Fruit fly (Drosophila melanogaster) whole organism, embryonic: ENCODE results near the gene Kaz1-ORFB.

Experiments used
- CG10274 ChIP-seq: fragments of 200-800 bp; sonication (Bioruptor generic); optimal IDR thresholded peaks from 3 replicates; lab custom pipeline; 2017; ENCODE audit warnings: missing biosample characterization, mild to moderate bottlenecking, missing genetic modification characterization
- CG11560 ChIP-seq: fragments of 200-800 bp; sonication (Bioruptor generic); IDR thresholded peaks from 3 replicates; pipeline ENCODE4 v1.3.6; 2022; ENCODE audit warnings: missing biosample characterization, missing genetic modification characterization
- CG11696 ChIP-seq: fragments of 200-800 bp; sonication (Bioruptor generic); IDR thresholded peaks from 2 replicates; pipeline ENCODE4 v1.3.6; 2022; ENCODE audit warnings: missing biosample characterization, missing genetic modification characterization
- CG11723 ChIP-seq: fragments of 200-800 bp; sonication (Bioruptor generic); optimal IDR thresholded peaks from 2 replicates; lab custom pipeline; 2017; ENCODE audit warnings: missing biosample characterization, mild to moderate bottlenecking, missing genetic modification characterization
- CG12071 ChIP-seq: fragments of 200-800 bp; sonication (Bioruptor generic); optimal IDR thresholded peaks from 3 replicates; lab custom pipeline; 2018; ENCODE audit warnings: missing biosample characterization, mild to moderate bottlenecking, missing genetic modification characterization
- CG12659 ChIP-seq: fragments of 200-800 bp; sonication (Bioruptor generic); optimal IDR thresholded peaks from 3 replicates; lab custom pipeline; 2017; ENCODE audit warnings: mild to moderate bottlenecking, missing biosample characterization, missing genetic modification reagents, missing genetic modification characterization
- CG16863 ChIP-seq: fragments of 200-800 bp; sonication (Bioruptor generic); optimal IDR thresholded peaks from 3 replicates; lab custom pipeline; 2016; ENCODE audit warnings: missing biosample characterization, missing genetic modification characterization
- CG17186 ChIP-seq: fragments of 200-800 bp; sonication (Bioruptor generic); optimal IDR thresholded peaks from 3 replicates; lab custom pipeline; 2017; ENCODE audit warnings: missing biosample characterization, missing genetic modification reagents, missing genetic modification characterization
- CG17568 ChIP-seq: fragments of 200-800 bp; sonication (Bioruptor generic); optimal IDR thresholded peaks from 2 replicates; lab custom pipeline; 2018; ENCODE audit warnings: missing biosample characterization, mild to moderate bottlenecking, missing genetic modification characterization, moderate library complexity
- CG30403 ChIP-seq: fragments of 200-800 bp; sonication (Bioruptor generic); optimal IDR thresholded peaks from 3 replicates; lab custom pipeline; 2016; ENCODE audit warnings: missing biosample characterization, missing genetic modification characterization
- CG6683 ChIP-seq: fragments of 200-800 bp; sonication (Bioruptor generic); optimal IDR thresholded peaks from 2 replicates; lab custom pipeline; 2017; ENCODE audit warnings: missing biosample characterization, mild to moderate bottlenecking, missing genetic modification characterization, missing genetic modification reagents
- CG8290 ChIP-seq, 3 experiments: fragments of 200-800 bp; sonication (Bioruptor generic); optimal IDR thresholded peaks; 2 replicates each; lab custom pipeline; 2016 to 2019; ENCODE audit warnings: missing biosample characterization in 3 of 3, missing genetic modification characterization in 3 of 3, mild to moderate bottlenecking in 2 of 3, moderate library complexity in 1 of 3
- CG8478 ChIP-seq: fragments of >200 bp; optimal IDR thresholded peaks from 2 replicates; lab custom pipeline; 2018
- CG8944 ChIP-seq: fragments of 200-800 bp; sonication (Bioruptor generic); optimal IDR thresholded peaks from 3 replicates; lab custom pipeline; 2016; ENCODE audit warnings: missing biosample characterization, missing genetic modification characterization
- Dbx ChIP-seq: fragments of 200-800 bp; sonication (Bioruptor generic); IDR thresholded peaks from 3 replicates; pipeline ENCODE4 v1.3.6; 2022; ENCODE audit warnings: missing biosample characterization, missing genetic modification characterization
- Dip2 ChIP-seq: fragments of 200-800 bp; sonication (Bioruptor generic); IDR thresholded peaks from 2 replicates; pipeline ENCODE4 v1.3.6; 2022; ENCODE audit warnings: missing biosample characterization, missing genetic modification characterization
- Doc2 ChIP-seq: fragments of 200-800 bp; sonication (Bioruptor generic); IDR thresholded peaks from 2 replicates; pipeline ENCODE4 v1.3.6; 2022; ENCODE audit warnings: missing biosample characterization, missing genetic modification characterization
- Dref ChIP-seq: fragments of 200-800 bp; sonication (Bioruptor generic); IDR thresholded peaks from 2 replicates; pipeline ENCODE4 v1.3.6; 2022; ENCODE audit warnings: missing biosample characterization, missing genetic modification characterization
- Ets65A ChIP-seq: fragments of 200-800 bp; sonication (Bioruptor generic); peaks from one replicate; lab custom pipeline; 2016; ENCODE audit warnings: missing biosample characterization, missing genetic modification characterization
- Gug ChIP-seq: fragments of 200-800 bp; sonication (Bioruptor generic); IDR thresholded peaks from 4 replicates; pipeline ENCODE4 v1.3.6; 2022; ENCODE audit warnings: missing biosample characterization, missing genetic modification characterization
- H2.0 ChIP-seq: fragments of 200-800 bp; sonication (Bioruptor generic); IDR thresholded peaks from 2 replicates; pipeline ENCODE4 v1.3.6; 2022; ENCODE audit warnings: missing biosample characterization, missing genetic modification characterization
- HLH4C ChIP-seq: fragments of 200-800 bp; sonication (Bioruptor generic); IDR thresholded peaks from 3 replicates; pipeline ENCODE4 v1.3.6; 2022; ENCODE audit warnings: missing biosample characterization, missing genetic modification characterization; ENCODE audit not compliant: partially characterized antibody
- HLHmδ ChIP-seq: fragments of 200-800 bp; sonication (Bioruptor generic); optimal IDR thresholded peaks from 2 replicates; lab custom pipeline; 2018; ENCODE audit warnings: missing biosample characterization, mild to moderate bottlenecking, missing genetic modification characterization, moderate library complexity
- Myb ChIP-seq: fragments of 200-800 bp; sonication (Bioruptor generic); optimal IDR thresholded peaks from 2 replicates; lab custom pipeline; 2016; ENCODE audit warnings: missing biosample characterization, missing genetic modification characterization
- Opbp ChIP-seq: fragments of 200-800 bp; sonication (Bioruptor generic); IDR thresholded peaks from 3 replicates; pipeline ENCODE4 v1.3.6; 2022; ENCODE audit warnings: missing biosample characterization, missing genetic modification characterization; ENCODE audit not compliant: partially characterized antibody
- PHDP ChIP-seq: fragments of 200-800 bp; sonication (Bioruptor generic); optimal IDR thresholded peaks from 3 replicates; lab custom pipeline; 2018; ENCODE audit warnings: missing biosample characterization, mild to moderate bottlenecking, missing genetic modification characterization, moderate library complexity
- Ptx1 ChIP-seq: fragments of 200-800 bp; sonication (Bioruptor generic); IDR thresholded peaks from 2 replicates; pipeline ENCODE4 v1.3.6; 2022; ENCODE audit warnings: missing biosample characterization, missing genetic modification characterization
- Ravus ChIP-seq: fragments of 200-800 bp; sonication (Bioruptor generic); IDR thresholded peaks from 2 replicates; pipeline ENCODE4 v1.3.6; 2022; ENCODE audit warnings: missing biosample characterization, missing genetic modification characterization
- Sry-δ ChIP-seq: fragments of 200-800 bp; sonication (Bioruptor generic); optimal IDR thresholded peaks from 2 replicates; lab custom pipeline; 2016; ENCODE audit warnings: missing biosample characterization, missing genetic modification characterization
- YL-1 ChIP-seq: fragments of 200-800 bp; sonication (Bioruptor generic); optimal IDR thresholded peaks from 3 replicates; lab custom pipeline; 2017; ENCODE audit warnings: missing biosample characterization, mild to moderate bottlenecking, missing genetic modification characterization
- ap ChIP-seq: fragments of 200-800 bp; sonication (Bioruptor generic); IDR thresholded peaks from 2 replicates; pipeline ENCODE4 v1.3.6; 2022; ENCODE audit warnings: missing biosample characterization, missing genetic modification characterization
- bab2 ChIP-seq: fragments of 200-800 bp; sonication (Bioruptor generic); optimal IDR thresholded peaks from 2 replicates; lab custom pipeline; 2016; ENCODE audit warnings: missing biosample characterization, missing genetic modification characterization
- btn ChIP-seq: fragments of 200-800 bp; sonication (Bioruptor generic); optimal IDR thresholded peaks from 2 replicates; lab custom pipeline; 2016; ENCODE audit warnings: missing biosample characterization, missing genetic modification characterization
- chif ChIP-seq, 2 experiments: fragments of 200-800 bp; sonication (Bioruptor generic); optimal IDR thresholded peaks; 3 replicates each; lab custom pipeline; 2016; ENCODE audit warnings: missing biosample characterization in 2 of 2, missing genetic modification characterization in 2 of 2
- cwo ChIP-seq: fragments of 200-800 bp; sonication (Bioruptor generic); optimal IDR thresholded peaks from 3 replicates; lab custom pipeline; 2017; ENCODE audit warnings: missing biosample characterization, missing genetic modification characterization, mild to moderate bottlenecking, moderate library complexity, missing genetic modification reagents
- dimm ChIP-seq: fragments of 200-800 bp; sonication (Bioruptor generic); IDR thresholded peaks from 2 replicates; pipeline ENCODE4 v1.3.6; 2022; ENCODE audit warnings: missing biosample characterization, missing genetic modification characterization
- gcm2 ChIP-seq: fragments of 200-800 bp; sonication (Bioruptor generic); optimal IDR thresholded peaks from 2 replicates; lab custom pipeline; 2016; ENCODE audit warnings: missing biosample characterization, missing genetic modification characterization
- grau ChIP-seq: fragments of 200-800 bp; optimal IDR thresholded peaks from 3 replicates; lab custom pipeline; 2019; ENCODE audit warnings: missing biosample characterization, mild to moderate bottlenecking, missing genetic modification characterization, moderate library complexity
- gt ChIP-seq: fragments of 200-800 bp; sonication (Bioruptor generic); IDR thresholded peaks from 2 replicates; pipeline ENCODE4 v1.3.6; 2022; ENCODE audit warnings: missing biosample characterization, missing genetic modification characterization
- lbe ChIP-seq: fragments of 200-800 bp; sonication (Bioruptor generic); optimal IDR thresholded peaks from 2 replicates; lab custom pipeline; 2016; ENCODE audit warnings: missing biosample characterization, mild to moderate bottlenecking, missing genetic modification characterization
- lola ChIP-seq, 3 experiments: fragments of >200 bp in 2 of 3; fragments of 200-800 bp in 1 of 3; sonication (Bioruptor generic) in 1 of 3; optimal IDR thresholded peaks; 2 replicates each; lab custom pipeline; 2017 to 2019; ENCODE audit warnings: missing biosample characterization in 3 of 3, missing genetic modification characterization in 3 of 3, mild to moderate bottlenecking in 1 of 3, moderate library complexity in 1 of 3
- lov ChIP-seq, 2 experiments: fragments of 200-800 bp in 1 of 2; fragments of >200 bp in 1 of 2; sonication (Bioruptor generic) in 1 of 2; IDR thresholded peaks in 1 of 2; optimal IDR thresholded peaks in 1 of 2; 2 replicates in 1 of 2; 3 replicates in 1 of 2; pipeline versions ENCODE4 v1.3.6 to Lab custom; 2017 to 2022; ENCODE audit warnings: missing biosample characterization in 1 of 2, missing genetic modification characterization in 1 of 2
- org-1 ChIP-seq: fragments of 200-800 bp; sonication (Bioruptor generic); optimal IDR thresholded peaks from 2 replicates; lab custom pipeline; 2017; ENCODE audit warnings: missing biosample characterization, missing genetic modification characterization
- pan ChIP-seq, 4 experiments: fragments of >200 bp in 3 of 4; fragments of 200-800 bp in 1 of 4; sonication (Bioruptor generic) in 1 of 4; optimal IDR thresholded peaks in 3 of 4; IDR thresholded peaks in 1 of 4; 2 replicates each; pipeline versions ENCODE4 v1.3.6 to Lab custom; 2017 to 2022; ENCODE audit warnings: missing biosample characterization in 2 of 4, missing genetic modification characterization in 2 of 4, mixed read lengths in 1 of 4
- ranshi ChIP-seq: fragments of 200-800 bp; sonication (Bioruptor generic); IDR thresholded peaks from 2 replicates; pipeline ENCODE4 v1.3.6; 2022; ENCODE audit warnings: missing biosample characterization, missing genetic modification characterization
- repo ChIP-seq: fragments of 200-800 bp; sonication (Bioruptor generic); optimal IDR thresholded peaks from 2 replicates; lab custom pipeline; 2016; ENCODE audit warnings: missing biosample characterization, missing genetic modification characterization
- sr ChIP-seq: fragments of 200-800 bp; sonication (Bioruptor generic); IDR thresholded peaks from 3 replicates; pipeline ENCODE4 v1.3.6; 2022; ENCODE audit warnings: missing biosample characterization, missing genetic modification characterization
- stwl ChIP-seq: fragments of 200-800 bp; sonication (Bioruptor generic); optimal IDR thresholded peaks from 3 replicates; lab custom pipeline; 2018; ENCODE audit warnings: missing biosample characterization, mild to moderate bottlenecking, missing genetic modification characterization, moderate library complexity
- z ChIP-seq: fragments of 200-800 bp; sonication (Bioruptor generic); IDR thresholded peaks from 3 replicates; pipeline ENCODE4 v1.3.6; 2022; ENCODE audit warnings: missing biosample characterization, missing genetic modification characterization

Kaz1-ORFB gene

DNA sequence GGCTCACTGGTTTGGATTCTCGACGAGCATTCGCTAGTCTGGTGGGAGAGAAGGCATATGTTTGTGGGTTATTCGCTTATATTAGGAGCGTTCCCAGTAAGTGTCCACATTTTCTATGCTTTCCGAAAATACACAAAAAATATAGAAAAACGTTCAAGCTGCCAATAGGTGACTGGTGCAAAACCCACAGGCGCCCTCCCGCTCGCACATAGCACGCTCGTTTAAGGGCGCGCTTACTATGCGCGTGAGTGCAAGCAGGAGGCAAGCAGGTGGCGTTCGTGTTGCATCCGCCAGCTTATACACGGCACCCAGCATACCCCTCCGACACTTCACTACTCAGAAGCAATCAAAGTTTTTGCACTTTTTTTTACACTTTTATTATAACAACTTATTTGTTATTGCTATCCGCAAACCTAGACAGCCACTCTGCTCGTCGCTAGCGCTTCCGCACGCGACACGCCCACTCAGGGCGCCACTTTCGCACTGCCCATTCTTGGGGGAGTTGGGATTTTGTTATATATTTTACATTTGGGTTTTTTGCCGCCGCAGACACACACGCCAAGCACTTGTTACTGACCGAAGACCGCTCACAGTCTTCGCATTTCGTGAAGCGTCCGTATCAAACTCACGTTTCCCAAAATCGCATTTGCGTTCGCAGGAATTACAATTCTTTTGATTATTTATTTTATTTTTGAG is 17.2 kb upstream of the Kaz1-ORFB start (continued):
- TF ChIP-seq CG10274 (GFP tag; lab: Kevin White, UChicago) (no peak), ap (GFP tag; lab: Robert Waterston, UW) (no peak), repo (GFP tag; lab: Kevin White, UChicago) (no peak), lbe (GFP tag; lab: Kevin White, UChicago) (no peak), CG8478 (lab: Kevin White, UChicago) (peak; percentile 91), H2.0 (GFP tag; lab: Robert Waterston, UW) (no peak), CG16863 (no peak), bab2 (GFP tag; lab: Kevin White, UChicago) (no peak), lov (optimal IDR thresholded peaks at IDR 0.05; lab: Kevin White, UChicago) (no peak), lov (GFP tag; IDR thresholded peaks at IDR 0.05; lab: Robert Waterston, UW) (peak; percentile 62; the same call in 2 of the 3 replicates), CG6683 (no peak), Dbx (GFP tag; lab: Robert Waterston, UW) (peak; percentile 42; the same call in 1 of the 3 replicates), ranshi (GFP tag; lab: Robert Waterston, UW) (no peak), Doc2 (GFP tag; lab: Robert Waterston, UW) (no peak), CG8290 (GFP tag; optimal IDR thresholded peaks at IDR 0.05; lab: Kevin White, UChicago) (no peak), CG8290 (tag; optimal IDR thresholded peaks at IDR 0.05; lab: Kevin White, UChicago) (no peak), CG12071 (GFP tag; lab: Kevin White, UChicago) (no peak), lola (GFP tag; optimal IDR thresholded peaks at IDR 0.05; lab: Kevin White, UChicago) (no peak), Opbp (GFP tag; lab: Robert Waterston, UW) (peak; percentile 78), gt (no peak), CG8944 (no peak), CG11696 (no peak), Ets65A (GFP tag; lab: Kevin White, UChicago) (peak; percentile 52), CG11723 (GFP tag; lab: Kevin White, UChicago) (no peak), dimm (GFP tag; lab: Robert Waterston, UW) (no peak), grau (tag; lab: Kevin White, UChicago) (no peak), Ravus (GFP tag; lab: Robert Waterston, UW) (no peak), org-1 (GFP tag; lab: Kevin White, UChicago) (no peak), CG30403 (GFP tag; lab: Kevin White, UChicago) (no peak), pan (optimal IDR thresholded peaks at IDR 0.05; lab: Kevin White, UChicago) (no peak), pan (GFP tag; optimal IDR thresholded peaks at IDR 0.05 in 1 of 2, IDR thresholded peaks at IDR 0.05 in 1 of 2) (no peak), HLH4C (GFP tag; lab: Robert Waterston, UW) (no peak), Gug (GFP tag; lab: Robert Waterston, UW) (peak; percentile 28; the same call in 1 of the 4 replicates), Ptx1 (GFP tag; lab: Robert Waterston, UW) (peak; percentile 45), Dip2 (GFP tag; lab: Robert Waterston, UW) (no peak), CG11560 (tag; lab: Robert Waterston, UW) (peak; percentile 5; the same call in 2 of the 3 replicates), Myb (GFP tag; lab: Kevin White, UChicago) (no peak), cwo (GFP tag; lab: Kevin White, UChicago) (no peak), sr (GFP tag; lab: Robert Waterston, UW) (no peak), CG12659 (GFP tag; lab: Kevin White, UChicago) (peak; percentile 93), YL-1 (GFP tag; lab: Kevin White, UChicago) (peak; percentile 87), PHDP (tag; lab: Kevin White, UChicago) (no peak), btn (no peak), Sry-δ (GFP tag; lab: Kevin White, UChicago) (peak; percentile 17), z (GFP tag; lab: Robert Waterston, UW) (peak; percentile 25; the same call in 1 of the 3 replicates), stwl (tag; lab: Kevin White, UChicago) (no peak), HLHmδ (no peak), CG17568 (GFP tag; lab: Kevin White, UChicago) (no peak), CG17186 (GFP tag; lab: Kevin White, UChicago) (peak; percentile 7), Dref (peak; percentile 54), gcm2 (GFP tag; lab: Kevin White, UChicago) (no peak), chif (GFP tag; optimal IDR thresholded peaks at IDR 0.05; lab: Kevin White, UChicago) (no peak)
